Worm (Caenorhabditis elegans) whole organism, mixed stage, embryonic: ENCODE results near the gene EEED8.3.

ENCODE experiments used
- M03D4.4 ChIP-seq: sonication (generic microtip); optimal IDR thresholded peaks from 2 replicates; lab custom pipeline; 2017; ENCODE audit warnings: mild to moderate bottlenecking, missing genetic modification characterization, missing compliant biosample characterization
- bed-3 ChIP-seq: fragments of 200-800 bp; sonication (Bioruptor generic); optimal IDR thresholded peaks from 3 replicates; lab custom pipeline; 2018; ENCODE audit warnings: mild to moderate bottlenecking, missing genetic modification characterization, moderate library complexity, missing compliant biosample characterization
- blmp-1 ChIP-seq: fragments of 150-350 bp; optimal IDR thresholded peaks from 2 replicates; lab custom pipeline; 2014; ENCODE audit warnings: missing biosample characterization, missing genetic modification characterization
- ceh-39 ChIP-seq: fragments of 150-350 bp; optimal IDR thresholded peaks from 2 replicates; lab custom pipeline; 2014; ENCODE audit warnings: missing biosample characterization, missing genetic modification characterization
- ceh-43 ChIP-seq: fragments of 200-800 bp; sonication (Bioruptor generic); optimal IDR thresholded peaks from 2 replicates; lab custom pipeline; 2018; ENCODE audit warnings: mild to moderate bottlenecking, missing genetic modification characterization, moderate library complexity, missing compliant biosample characterization
- ceh-83 ChIP-seq: fragments of 200-800 bp; sonication (Bioruptor generic); optimal IDR thresholded peaks from 2 replicates; lab custom pipeline; 2018; ENCODE audit warnings: mild to moderate bottlenecking, missing genetic modification characterization, missing compliant biosample characterization
- ces-1 ChIP-seq: fragments of 150-350 bp; optimal IDR thresholded peaks from 2 replicates; lab custom pipeline; 2014; ENCODE audit warnings: missing biosample characterization, missing genetic modification reagents, missing genetic modification characterization
- cnd-1 ChIP-seq: fragments of 200-800 bp; sonication (Bioruptor generic); optimal IDR thresholded peaks from 2 replicates; lab custom pipeline; 2018; ENCODE audit warnings: mild to moderate bottlenecking, missing genetic modification characterization, missing compliant biosample characterization
- drap-1 ChIP-seq: fragments of 200-800 bp; sonication (Bioruptor generic); optimal IDR thresholded peaks from 3 replicates; lab custom pipeline; 2018; ENCODE audit warnings: mild to moderate bottlenecking, missing genetic modification characterization, missing compliant biosample characterization
- elt-3 ChIP-seq: fragments of 150-350 bp; optimal IDR thresholded peaks from 2 replicates; lab custom pipeline; 2014; ENCODE audit warnings: missing biosample characterization, missing genetic modification characterization
- ham-2 ChIP-seq: fragments of 200-800 bp; sonication (Bioruptor generic); optimal IDR thresholded peaks from 2 replicates; lab custom pipeline; 2018; ENCODE audit warnings: mild to moderate bottlenecking, missing genetic modification characterization, missing compliant biosample characterization
- hlh-1 ChIP-seq: fragments of 150-350 bp; optimal IDR thresholded peaks from 2 replicates; lab custom pipeline; 2014; ENCODE audit warnings: missing biosample characterization, missing genetic modification reagents, missing genetic modification characterization
- lin-13 ChIP-seq: fragments of 150-350 bp; optimal IDR thresholded peaks from 2 replicates; lab custom pipeline; 2014; ENCODE audit warnings: missing biosample characterization, missing genetic modification characterization
- lin-32 ChIP-seq: fragments of 200-800 bp; sonication (Bioruptor generic); optimal IDR thresholded peaks from 2 replicates; lab custom pipeline; 2018; ENCODE audit warnings: mild to moderate bottlenecking, missing genetic modification characterization, missing compliant biosample characterization
- lsy-2 ChIP-seq: fragments of 150-350 bp; optimal IDR thresholded peaks from 2 replicates; lab custom pipeline; 2014; ENCODE audit warnings: missing biosample characterization, missing genetic modification characterization
- mep-1 ChIP-seq: fragments of 150-350 bp; optimal IDR thresholded peaks from 2 replicates; lab custom pipeline; 2017; ENCODE audit warnings: missing biosample characterization, missing genetic modification reagents, missing genetic modification characterization, inconsistent platforms
- mls-2 ChIP-seq: sonication (generic microtip); optimal IDR thresholded peaks from 2 replicates; lab custom pipeline; 2016; ENCODE audit warnings: mild to moderate bottlenecking, missing genetic modification characterization, moderate library complexity, missing compliant biosample characterization
- nhr-12 ChIP-seq: fragments of 150-350 bp; optimal IDR thresholded peaks from 2 replicates; lab custom pipeline; 2014; ENCODE audit warnings: missing biosample characterization, missing genetic modification characterization
- nhr-2 ChIP-seq: fragments of 150-350 bp; optimal IDR thresholded peaks from 2 replicates; lab custom pipeline; 2014; ENCODE audit warnings: missing biosample characterization, missing genetic modification characterization
- nhr-237 ChIP-seq: fragments of 150-350 bp; optimal IDR thresholded peaks from 2 replicates; lab custom pipeline; 2014; ENCODE audit warnings: missing biosample characterization, missing genetic modification characterization
- nhr-28 ChIP-seq: fragments of 150-350 bp; optimal IDR thresholded peaks from 2 replicates; lab custom pipeline; 2014; ENCODE audit warnings: missing biosample characterization, missing genetic modification characterization
- pha-4 ChIP-seq: fragments of 150-350 bp; optimal IDR thresholded peaks from 2 replicates; lab custom pipeline; 2018; ENCODE audit warnings: missing biosample characterization, missing genetic modification reagents, missing genetic modification characterization
- sem-2 ChIP-seq: fragments of 200-800 bp; sonication (Bioruptor generic); optimal IDR thresholded peaks from 2 replicates; lab custom pipeline; 2018; ENCODE audit warnings: mild to moderate bottlenecking, missing genetic modification characterization, missing compliant biosample characterization
- snpc-4 ChIP-seq: fragments of 150-350 bp; optimal IDR thresholded peaks from 2 replicates; lab custom pipeline; 2014; ENCODE audit warnings: missing biosample characterization, missing genetic modification characterization
- sptf-1 ChIP-seq: sonication (generic microtip); optimal IDR thresholded peaks from 2 replicates; lab custom pipeline; 2017; ENCODE audit warnings: mild to moderate bottlenecking, missing genetic modification characterization, moderate library complexity, missing compliant biosample characterization
- tbx-8 ChIP-seq: fragments of 200-800 bp; sonication (Bioruptor generic); optimal IDR thresholded peaks from 2 replicates; lab custom pipeline; 2018; ENCODE audit warnings: mild to moderate bottlenecking, missing genetic modification characterization, moderate library complexity, missing compliant biosample characterization
- unc-120 ChIP-seq: sonication (generic microtip); optimal IDR thresholded peaks from 2 replicates; lab custom pipeline; 2017; ENCODE audit warnings: missing genetic modification characterization, missing compliant biosample characterization; ENCODE audit not compliant: poor library complexity, severe bottlenecking
- unc-39 ChIP-seq: fragments of 150-350 bp; optimal IDR thresholded peaks from 2 replicates; lab custom pipeline; 2014; ENCODE audit warnings: missing biosample characterization, missing genetic modification characterization
- unc-62 ChIP-seq: fragments of 150-350 bp; optimal IDR thresholded peaks from 2 replicates; lab custom pipeline; 2014; ENCODE audit warnings: missing biosample characterization, missing genetic modification reagents, missing genetic modification characterization
- zip-8 ChIP-seq: fragments of 150-350 bp; optimal IDR thresholded peaks from 2 replicates; lab custom pipeline; 2014; ENCODE audit warnings: missing biosample characterization, missing genetic modification characterization
- ztf-11 ChIP-seq: fragments of 150-350 bp; optimal IDR thresholded peaks from 2 replicates; lab custom pipeline; 2014; ENCODE audit warnings: missing biosample characterization, missing genetic modification characterization

EEED8.3 gene

DNA sequence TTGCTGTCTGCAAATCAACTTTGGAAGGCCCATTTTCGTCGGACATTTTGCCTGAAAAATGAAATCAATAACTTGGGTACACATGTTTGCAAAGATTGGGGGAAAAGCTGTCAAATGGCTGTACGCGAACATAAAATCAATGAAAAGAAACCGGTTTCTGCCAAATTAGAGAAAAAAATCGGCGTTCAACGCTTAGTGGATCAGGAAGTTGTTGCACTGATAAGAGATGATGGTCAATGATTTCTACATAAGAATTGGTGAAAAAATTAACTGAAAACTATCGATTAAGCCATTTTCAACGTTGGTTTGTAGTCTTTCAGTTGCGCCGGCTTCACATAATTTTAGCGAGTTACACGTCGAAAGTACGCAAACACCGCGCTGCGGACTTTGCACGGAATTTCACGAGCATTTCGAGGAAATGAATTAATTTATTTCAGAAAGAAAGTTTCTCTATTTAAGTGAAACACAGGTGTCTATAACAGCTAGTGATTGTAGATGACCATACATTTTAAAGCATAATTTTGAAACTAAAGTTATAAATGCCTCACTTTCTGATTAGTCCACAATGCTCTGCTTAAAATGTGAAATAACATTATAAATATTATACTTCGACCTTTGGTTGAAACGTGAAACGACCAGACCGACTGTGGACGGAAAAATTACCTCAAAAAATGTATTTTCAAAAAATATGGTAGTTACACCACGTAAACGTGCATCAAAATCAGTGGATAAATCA is 15.6 kb downstream of the EEED8.3 start, which contains the start of the genes F07F6.4 and F07F6.2:
F07F6.4 (minus strand) TSS at position 51 of the 736 bp plus-strand sequence.
F07F6.2 (plus strand) TSS at position 686 of the 736 bp plus-strand sequence.
- TF ChIP-seq ceh-83 (GFP tag; lab: Kevin White, UChicago) (peak; percentile 19), unc-62 (no peak), drap-1 (GFP tag; lab: Kevin White, UChicago) (no peak), sptf-1 (tag; lab: Kevin White, UChicago) (no peak), ham-2 (GFP tag; lab: Kevin White, UChicago) (peak; percentile 0), lsy-2 (no peak), sem-2 (GFP tag; lab: Kevin White, UChicago) (no peak), lin-32 (GFP tag; lab: Kevin White, UChicago) (no peak), tbx-8 (no peak), mep-1 (tag; lab: Kevin White, UChicago) (peak; percentile 7), ces-1 (no peak)

DNA sequence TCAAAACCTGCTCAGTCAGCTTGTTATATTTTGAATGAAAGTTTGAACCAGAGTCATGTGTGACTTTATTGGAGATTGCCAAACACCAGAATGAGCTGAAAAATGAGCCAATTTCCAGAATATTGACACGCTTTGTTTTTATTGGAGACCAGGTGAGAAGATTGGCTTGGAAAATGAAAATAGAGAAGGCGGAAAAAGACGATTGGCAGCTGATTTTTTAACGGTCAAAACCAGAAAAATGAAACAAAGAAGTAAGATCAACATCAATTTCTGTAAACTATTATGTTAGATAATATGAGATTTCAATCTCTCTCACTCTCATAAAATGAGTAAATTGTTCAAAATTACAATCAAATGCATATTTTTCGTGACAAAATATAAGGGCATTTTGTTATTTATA is 19.0 kb downstream of the EEED8.3 start, which contains the start of gene srx-114:
srx-114 (minus strand) TSS at position 101 of the 400 bp plus-strand sequence.
- TF ChIP-seq nhr-2 (no peak), cnd-1 (tag; lab: Kevin White, UChicago) (no peak), lsy-2 (no peak)

- TF ChIP-seq blmp-1 (tag; lab: Kevin White, UChicago), result no peak
- TF ChIP-seq unc-39 (tag; lab: Kevin White, UChicago), result no peak
- no peak for TF ChIP-seq ham-2 (GFP tag; lab: Kevin White, UChicago)
- no peak for TF ChIP-seq ceh-39 (tag; lab: Kevin White, UChicago)
- no peak for TF ChIP-seq ceh-43
- no peak for TF ChIP-seq nhr-2
- no peak for TF ChIP-seq lin-32 (GFP tag; lab: Kevin White, UChicago)
- TF ChIP-seq mls-2 (tag; lab: Kevin White, UChicago), result no peak
- TF ChIP-seq drap-1 (GFP tag; lab: Kevin White, UChicago), result no peak
- no peak for TF ChIP-seq sem-2 (GFP tag; lab: Kevin White, UChicago)
- TF ChIP-seq sptf-1 (tag; lab: Kevin White, UChicago), result no peak
- TF ChIP-seq pha-4 (tag; lab: Kevin White, UChicago), result no peak
- TF ChIP-seq nhr-237 (tag; lab: Kevin White, UChicago), result no peak
- TF ChIP-seq unc-62, result no peak
- no peak for TF ChIP-seq ces-1
- TF ChIP-seq, all 35 proteins: peak for 0
These were observed 22.8 kb downstream of the EEED8.3 start, which contains the start of gene dct-5 for ce11 chrII:5436833-5437232. TSS of gene dct-5 (minus strand) at chrII:5436933.

- TF ChIP-seq unc-120 (tag; lab: Kevin White, UChicago) (no peak), nhr-2 (no peak), ceh-83 (GFP tag; lab: Kevin White, UChicago) (no peak), ztf-11 (tag; lab: Kevin White, UChicago) (no peak), snpc-4 (no peak), ces-1 (no peak), tbx-8 (no peak), drap-1 (GFP tag; lab: Kevin White, UChicago) (no peak), blmp-1 (tag; lab: Kevin White, UChicago) (no peak), sptf-1 (tag; lab: Kevin White, UChicago) (no peak), ceh-43 (no peak), lin-13 (tag; lab: Kevin White, UChicago) (no peak), mls-2 (tag; lab: Kevin White, UChicago) (no peak), hlh-1 (no peak)
These were observed 23.5 kb downstream of the EEED8.3 start, which contains the start of gene F07F6.1 for ce11 chrII:5437586-5437985. TSS of gene F07F6.1 (plus strand) at chrII:5437886.

- TF ChIP-seq drap-1 (GFP tag; lab: Kevin White, UChicago) (no peak), bed-3 (GFP tag; lab: Kevin White, UChicago) (no peak), lsy-2 (no peak), ztf-11 (tag; lab: Kevin White, UChicago) (no peak), M03D4.4 (tag; lab: Kevin White, UChicago) (no peak), nhr-28 (tag; lab: Kevin White, UChicago) (no peak), elt-3 (no peak), zip-8 (no peak), ham-2 (GFP tag; lab: Kevin White, UChicago) (no peak), unc-62 (no peak), nhr-12 (no peak), pha-4 (tag; lab: Kevin White, UChicago) (no peak), ceh-83 (GFP tag; lab: Kevin White, UChicago) (no peak), blmp-1 (tag; lab: Kevin White, UChicago) (no peak), lin-13 (tag; lab: Kevin White, UChicago) (no peak), unc-120 (tag; lab: Kevin White, UChicago) (no peak), ces-1 (no peak), unc-39 (tag; lab: Kevin White, UChicago) (no peak), lin-32 (GFP tag; lab: Kevin White, UChicago) (no peak)
These were observed 32.4 kb downstream of the EEED8.3 start, which contains the start of gene nmr-1 for ce11 chrII:5446506-5446905. TSS of gene nmr-1 (minus strand) at chrII:5446606.
